1 fruit fly cellular context compared by ENCODE assay signal in genomic region chr3R:29457215-29457614, dm6.
TF ChIP-seq lines count a peak whose summit lies in the region.

No protein-coding gene starts in this region.

TF ChIP-seq in whole organism, embryonic, 481 proteins besides CTCF, POLR2A, EP300 and RAD21 (continued from another document):
- peak; percentile 38; the same call in 1 of the 4 replicates for TF ChIP-seq Dll (GFP tag; IDR thresholded peaks at IDR 0.05; lab: Robert Waterston, UW; ENCODE audit: partially characterized antibody)
- peak; percentile 81 for TF ChIP-seq Dp (GFP tag; optimal IDR thresholded peaks at IDR 0.05; lab: Kevin White, UChicago)
- no peak for TF ChIP-seq fd102C (GFP tag; optimal IDR thresholded peaks at IDR 0.05; lab: Kevin White, UChicago)
- peak; percentile 35 for TF ChIP-seq sens (GFP tag; lab: Kevin White, UChicago)
- peak; percentile 35 for TF ChIP-seq CG1832 (GFP tag; optimal IDR thresholded peaks at IDR 0.05; lab: Kevin White, UChicago)
- TF ChIP-seq stwl (tag; optimal IDR thresholded peaks at IDR 0.05; lab: Kevin White, UChicago), result peak; percentile 50
- TF ChIP-seq CG15601 (tag; optimal IDR thresholded peaks at IDR 0.05; lab: Kevin White, UChicago), result no peak
- TF ChIP-seq MESR4 (GFP tag; optimal IDR thresholded peaks at IDR 0.05; lab: Kevin White, UChicago), result peak; percentile 1
- no peak for TF ChIP-seq CG8924 (tag; optimal IDR thresholded peaks at IDR 0.05; lab: Kevin White, UChicago)
- TF ChIP-seq CG13287 (GFP tag; IDR thresholded peaks at IDR 0.05; lab: Robert Waterston, UW; ENCODE audit: partially characterized antibody), result peak; percentile 29
- no peak for TF ChIP-seq CG1603 (tag; optimal IDR thresholded peaks at IDR 0.05; lab: Kevin White, UChicago)
- TF ChIP-seq CG32767 (GFP tag; IDR thresholded peaks at IDR 0.05; lab: Robert Waterston, UW), result peak; percentile 28; the same call in 1 of the 2 replicates
- TF ChIP-seq CG3163 (GFP tag; optimal IDR thresholded peaks at IDR 0.05; lab: Kevin White, UChicago), result peak; percentile 87
- TF ChIP-seq chinmo (GFP tag; IDR thresholded peaks at IDR 0.05; lab: Robert Waterston, UW; ENCODE audit: partially characterized antibody), result peak; percentile 89; the same call in 2 of the 4 replicates
- TF ChIP-seq Sry-δ (GFP tag; optimal IDR thresholded peaks at IDR 0.05; lab: Kevin White, UChicago), result peak; percentile 18
